Worm (Caenorhabditis elegans) whole organism, L1 larva: ENCODE data around the gene Y111B2A.12.

Experiments
- C04F5.9 ChIP-seq: sonication (generic microtip); optimal IDR thresholded peaks from 2 replicates; lab custom pipeline; 2016; ENCODE audit warnings: missing genetic modification characterization, missing compliant biosample characterization
- C16A3.4 ChIP-seq: fragments of 150-350 bp; optimal IDR thresholded peaks from 2 replicates; lab custom pipeline; 2014; ENCODE audit warnings: missing biosample characterization, missing genetic modification characterization
- C34B4.2 ChIP-seq: sonication (generic microtip); optimal IDR thresholded peaks from 2 replicates; lab custom pipeline; 2017; ENCODE audit warnings: mild to moderate bottlenecking, missing genetic modification characterization, missing compliant biosample characterization
- ama-1 ChIP-seq: fragments of 150-350 bp; optimal IDR thresholded peaks from 2 replicates; lab custom pipeline; 2014
- blmp-1 ChIP-seq: fragments of 150-350 bp; optimal IDR thresholded peaks from 2 replicates; lab custom pipeline; 2014; ENCODE audit warnings: missing biosample characterization, missing genetic modification characterization
- ceh-63 ChIP-seq: fragments of 200-800 bp; sonication (Bioruptor generic); optimal IDR thresholded peaks from 2 replicates; lab custom pipeline; 2018; ENCODE audit warnings: mild to moderate bottlenecking, missing genetic modification characterization, missing compliant biosample characterization
- ceh-8 ChIP-seq: fragments of 200-800 bp; sonication (Bioruptor generic); optimal IDR thresholded peaks from 2 replicates; lab custom pipeline; 2018; ENCODE audit warnings: mild to moderate bottlenecking, missing genetic modification characterization, moderate library complexity, missing compliant biosample characterization
- ceh-88 ChIP-seq: fragments of 200-800 bp; sonication (Bioruptor generic); IDR thresholded peaks from 2 replicates; pipeline ENCODE4 v1.3.6; 2022; ENCODE audit warnings: missing genetic modification characterization, missing compliant biosample characterization
- ces-1 ChIP-seq: fragments of 150-350 bp; optimal IDR thresholded peaks from 2 replicates; lab custom pipeline; 2014; ENCODE audit warnings: missing biosample characterization, missing genetic modification reagents, missing genetic modification characterization
- dpl-1 ChIP-seq, 3 experiments: fragments of 150-350 bp in 2 of 3; sonication (generic microtip) in 1 of 3; optimal IDR thresholded peaks; 2 replicates each; lab custom pipeline; 2014 to 2017; ENCODE audit warnings: missing biosample characterization in 3 of 3, missing genetic modification characterization in 3 of 3, missing genetic modification reagents in 3 of 3
- dsc-1 ChIP-seq: sonication (generic microtip); optimal IDR thresholded peaks from 2 replicates; lab custom pipeline; 2016; ENCODE audit warnings: mild to moderate bottlenecking, missing genetic modification characterization, missing compliant biosample characterization
- efl-3 ChIP-seq: fragments of 200-800 bp; sonication (Bioruptor generic); optimal IDR thresholded peaks from 2 replicates; lab custom pipeline; 2018; ENCODE audit warnings: mild to moderate bottlenecking, missing genetic modification characterization, missing compliant biosample characterization
- elt-2 ChIP-seq: sonication (generic microtip); optimal IDR thresholded peaks from 2 replicates; lab custom pipeline; 2016; ENCODE audit warnings: missing genetic modification characterization, mild to moderate bottlenecking, inconsistent platforms, missing compliant biosample characterization, missing genetic modification reagents
- fkh-4 ChIP-seq: sonication (generic microtip); optimal IDR thresholded peaks from 2 replicates; lab custom pipeline; 2016; ENCODE audit warnings: missing compliant biosample characterization, missing genetic modification characterization, borderline replicate concordance
- fkh-8 ChIP-seq: sonication (generic microtip); optimal IDR thresholded peaks from 2 replicates; lab custom pipeline; 2016; ENCODE audit warnings: mild to moderate bottlenecking, missing genetic modification characterization, missing compliant biosample characterization
- fos-1 ChIP-seq: fragments of 150-350 bp; optimal IDR thresholded peaks from 2 replicates; lab custom pipeline; 2014; ENCODE audit warnings: missing biosample characterization, missing genetic modification characterization
- hlh-4 ChIP-seq: sonication (generic microtip); optimal IDR thresholded peaks from 2 replicates; lab custom pipeline; 2016; ENCODE audit warnings: mild to moderate bottlenecking, missing genetic modification characterization, missing compliant biosample characterization
- hpl-2 ChIP-seq: fragments of 150-350 bp; optimal IDR thresholded peaks from 2 replicates; lab custom pipeline; 2014; ENCODE audit warnings: missing biosample characterization, missing genetic modification reagents, missing genetic modification characterization
- irx-1 ChIP-seq: sonication (generic microtip); optimal IDR thresholded peaks from 2 replicates; lab custom pipeline; 2016; ENCODE audit warnings: missing genetic modification characterization, missing compliant biosample characterization
- isw-1 ChIP-seq: fragments of 200-800 bp; sonication (Bioruptor generic); IDR thresholded peaks from 2 replicates; pipeline ENCODE4 v1.3.6; 2022; ENCODE audit warnings: missing genetic modification characterization, missing compliant biosample characterization
- lin-13 ChIP-seq: fragments of 150-350 bp; optimal IDR thresholded peaks from 2 replicates; lab custom pipeline; 2014; ENCODE audit warnings: missing biosample characterization, missing genetic modification reagents, missing genetic modification characterization
- lin-35 ChIP-seq, 2 experiments: fragments of 150-350 bp; optimal IDR thresholded peaks; 2 replicates each; lab custom pipeline; 2014; ENCODE audit warnings: missing biosample characterization in 2 of 2, missing genetic modification characterization in 2 of 2, missing genetic modification reagents in 2 of 2
- lir-3 ChIP-seq: sonication (generic microtip); optimal IDR thresholded peaks from 2 replicates; lab custom pipeline; 2016; ENCODE audit warnings: mild to moderate bottlenecking, missing genetic modification characterization, moderate library complexity, missing compliant biosample characterization; ENCODE audit not compliant: poor library complexity
- mdl-1 ChIP-seq, 2 experiments: fragments of 150-350 bp; optimal IDR thresholded peaks; 2 replicates each; lab custom pipeline; 2014 to 2017; ENCODE audit warnings: missing biosample characterization in 2 of 2, missing genetic modification characterization in 2 of 2, inconsistent platforms in 1 of 2
- nhr-11 ChIP-seq: fragments of 150-350 bp; optimal IDR thresholded peaks from 2 replicates; lab custom pipeline; 2014; ENCODE audit warnings: missing biosample characterization, missing genetic modification characterization
- nhr-19 ChIP-seq: fragments of 200-800 bp; sonication (Bioruptor generic); conservative IDR thresholded peaks from 2 replicates; pipeline ENCODE4 v1.3.6; 2022; ENCODE audit warnings: missing genetic modification characterization, missing compliant biosample characterization
- nhr-47 ChIP-seq: sonication (generic microtip); optimal IDR thresholded peaks from 2 replicates; lab custom pipeline; 2016; ENCODE audit warnings: mild to moderate bottlenecking, missing genetic modification characterization, moderate library complexity, missing compliant biosample characterization
- nhr-71 ChIP-seq: sonication (generic microtip); optimal IDR thresholded peaks from 2 replicates; lab custom pipeline; 2016; ENCODE audit warnings: mild to moderate bottlenecking, missing genetic modification characterization, moderate library complexity, missing compliant biosample characterization
- nhr-85 ChIP-seq: sonication (generic microtip); peaks from one replicate; lab custom pipeline; 2016; ENCODE audit warnings: missing genetic modification characterization, inconsistent platforms, missing compliant biosample characterization
- nhr-90 ChIP-seq: sonication (generic microtip); optimal IDR thresholded peaks from 2 replicates; lab custom pipeline; 2016; ENCODE audit warnings: mild to moderate bottlenecking, missing genetic modification characterization, missing compliant biosample characterization; ENCODE audit not compliant: poor library complexity
- pag-3 ChIP-seq: sonication (generic microtip); optimal IDR thresholded peaks from 2 replicates; lab custom pipeline; 2017; ENCODE audit warnings: missing genetic modification characterization, mild to moderate bottlenecking, missing compliant biosample characterization, antibody characterized with exemption, borderline replicate concordance; ENCODE audit not compliant: insufficient read depth
- pqm-1 ChIP-seq: sonication (generic microtip); optimal IDR thresholded peaks from 3 replicates; lab custom pipeline; 2017; ENCODE audit warnings: missing biosample characterization, missing genetic modification characterization
- rnt-1 ChIP-seq: sonication (generic microtip); optimal IDR thresholded peaks from 2 replicates; lab custom pipeline; 2016; ENCODE audit warnings: mild to moderate bottlenecking, missing genetic modification characterization, moderate library complexity, missing compliant biosample characterization
- snu-23 ChIP-seq: sonication (generic microtip); optimal IDR thresholded peaks from 2 replicates; lab custom pipeline; 2016; ENCODE audit warnings: missing genetic modification characterization, missing compliant biosample characterization
- swsn-7 ChIP-seq: sonication (generic microtip); optimal IDR thresholded peaks from 2 replicates; lab custom pipeline; 2016; ENCODE audit warnings: missing genetic modification characterization, missing compliant biosample characterization
- unc-130 ChIP-seq: fragments of 150-350 bp; optimal IDR thresholded peaks from 2 replicates; lab custom pipeline; 2017; ENCODE audit warnings: missing biosample characterization, missing genetic modification characterization, inconsistent platforms
- xbp-1 ChIP-seq: sonication (generic microtip); optimal IDR thresholded peaks from 2 replicates; lab custom pipeline; 2016; ENCODE audit warnings: missing genetic modification characterization, missing compliant biosample characterization
- zag-1 ChIP-seq: fragments of 150-350 bp; optimal IDR thresholded peaks from 2 replicates; lab custom pipeline; 2014; ENCODE audit warnings: missing biosample characterization, missing genetic modification characterization

Y111B2A.12 gene

ce11 chrIII:12625875-12626649 is 17.0 kb downstream of the Y111B2A.12 start, which contains the start of gene pqn-80 (continued):
- TF ChIP-seq elt-2 (no peak), fkh-8 (tag; lab: Kevin White, UChicago) (peak; percentile 44), irx-1 (tag; lab: Kevin White, UChicago) (peak; percentile 18), zag-1 (tag; lab: Kevin White, UChicago) (no peak), nhr-47 (peak; percentile 75), xbp-1 (peak; percentile 42), ceh-63 (GFP tag; lab: Kevin White, UChicago) (no peak), ces-1 (GFP tag; lab: Kevin White, UChicago) (no peak), C04F5.9 (tag; lab: Kevin White, UChicago) (no peak), snu-23 (GFP tag; lab: Kevin White, UChicago) (peak; percentile 74), dsc-1 (tag; lab: Kevin White, UChicago) (peak; percentile 71), pag-3 (tag; lab: Kevin White, UChicago) (no peak), nhr-90 (peak; percentile 52), isw-1 (GFP tag; lab: Robert Waterston, UW) (no peak), swsn-7 (tag; lab: Kevin White, UChicago) (peak; percentile 56), fos-1 (peak; percentile 22), lir-3 (no peak), ama-1 (lab: Kevin White, UChicago) (no peak), lin-35 (GFP tag; optimal IDR thresholded peaks at IDR 0.05; lab: Kevin White, UChicago) (peak; percentile 93 to 97), C16A3.4 (tag; lab: Kevin White, UChicago) (peak; percentile 65), nhr-19 (GFP tag; lab: Robert Waterston, UW) (0 out of 2 replicates have a peak, but pooled peaks have one; percentile 24), ceh-8 (GFP tag; lab: Kevin White, UChicago) (no peak), nhr-71 (tag; lab: Kevin White, UChicago) (peak; percentile 80), pqm-1 (tag; lab: Kevin White, UChicago) (no peak), blmp-1 (peak; percentile 43), fkh-4 (peak; percentile 16), nhr-85 (tag; lab: Kevin White, UChicago) (peak; percentile 65), unc-130 (peak; percentile 67), hlh-4 (tag; lab: Kevin White, UChicago) (no peak), nhr-11 (no peak)

- TF ChIP-seq ama-1 (lab: Kevin White, UChicago) (no peak), mdl-1 (tag; optimal IDR thresholded peaks at IDR 0.05; lab: Kevin White, UChicago) (no peak), lin-13 (no peak), lin-35 (GFP tag; optimal IDR thresholded peaks at IDR 0.05; lab: Kevin White, UChicago) (no peak), C34B4.2 (tag; lab: Kevin White, UChicago) (no peak), elt-2 (no peak), rnt-1 (tag; lab: Kevin White, UChicago) (no peak)
Measured at ce11 chrIII:12638592-12638991, 29.5 kb downstream of the Y111B2A.12 start.

ce11 chrIII:12639214-12639613 is 30.1 kb downstream of the Y111B2A.12 start:
- TF ChIP-seq dpl-1 (GFP tag; optimal IDR thresholded peaks at IDR 0.05; lab: Kevin White, UChicago) = no peak
- TF ChIP-seq efl-3 = no peak
- TF ChIP-seq swsn-7 (tag; lab: Kevin White, UChicago) = no peak
- no peak for TF ChIP-seq hpl-2 (GFP tag; lab: Kevin White, UChicago)
- no peak for TF ChIP-seq lin-13
- TF ChIP-seq pag-3 (tag; lab: Kevin White, UChicago) = no peak
- TF ChIP-seq ceh-88 = no peak
